Fruit fly (Drosophila melanogaster): Measurements from ENCODE around the gene CG4884.

- TF ChIP-seq CG14711 (tag; optimal IDR thresholded peaks at IDR 0.05): no peak
- no peak for TF ChIP-seq CG7101 (tag; optimal IDR thresholded peaks at IDR 0.05)
- no peak for TF ChIP-seq CG12768 (GFP tag; optimal IDR thresholded peaks at IDR 0.05)
- no peak for TF ChIP-seq cic (GFP tag; optimal IDR thresholded peaks at IDR 0.05)
- TF ChIP-seq Crg-1 (GFP tag; optimal IDR thresholded peaks at IDR 0.05): no peak
Observed at dm6 chr3R:28004034-28004433, 45.0 kb upstream of the CG4884 start.

All from whole organism, adult.